Fruit fly (Drosophila melanogaster) whole organism, embryonic: ENCODE measurements around the gene CG4955.

Source experiments
- CG2129 ChIP-seq: fragments of 200-800 bp; sonication (Bioruptor generic); IDR thresholded peaks from 2 replicates; pipeline ENCODE4 v1.3.6; 2022; ENCODE audit warnings: missing biosample characterization, missing genetic modification characterization; ENCODE audit not compliant: partially characterized antibody
- Rx ChIP-seq: fragments of 200-800 bp; sonication (Bioruptor generic); IDR thresholded peaks from 2 replicates; pipeline ENCODE4 v1.3.6; 2022; ENCODE audit warnings: missing biosample characterization, missing genetic modification characterization

DNA sequence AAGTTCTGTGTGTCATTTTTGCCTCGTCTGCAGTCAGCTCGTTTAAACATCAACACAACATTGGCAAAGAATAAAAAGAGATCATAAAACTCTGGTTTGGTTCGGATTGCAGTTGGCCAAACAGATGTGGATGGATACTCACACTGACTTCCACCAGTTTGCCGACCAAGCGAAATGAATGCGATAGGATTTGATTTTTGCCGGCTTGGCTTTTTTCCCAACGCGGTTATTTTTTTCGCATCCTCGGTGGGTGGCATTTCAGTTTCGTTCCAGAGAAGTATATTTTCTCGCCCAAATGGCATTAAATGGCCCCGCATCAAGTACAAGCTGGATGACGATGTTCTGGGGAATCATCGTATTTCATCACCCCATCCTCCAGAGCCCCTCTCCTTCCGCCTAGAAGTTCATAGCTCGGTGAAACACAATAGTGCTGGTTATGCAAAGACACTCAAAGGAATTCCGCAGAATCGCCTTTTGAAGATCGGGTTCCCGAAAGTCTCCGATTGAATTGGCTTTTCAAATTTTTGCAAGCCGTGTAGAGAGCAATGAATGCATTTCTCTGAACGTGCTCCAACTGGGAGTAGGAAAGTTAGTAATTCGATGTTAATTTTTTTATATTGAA, 29.4 kb downstream of the CG4955 start:
- TF ChIP-seq Rx (GFP tag; lab: Robert Waterston, UW) (no peak), CG2129 (GFP tag; lab: Robert Waterston, UW) (no peak)
